Worm (Caenorhabditis elegans): ENCODE data around the gene C29A12.22.

The C29A12.22 gene

ce11 chrV:10858340-10858739 lies 46.5 kb downstream of the C29A12.22 start:
- TF ChIP-seq nhr-42 (GFP tag; IDR thresholded peaks at IDR 0.05) (no peak), tra-1 (GFP tag; IDR thresholded peaks at IDR 0.05) (peak; percentile 81), daf-16 (GFP tag; optimal IDR thresholded peaks at IDR 0.05) (peak in 1 of 2 experiments; percentile 92), daf-16 (tag; optimal IDR thresholded peaks at IDR 0.05) (peak; percentile 16), dve-1 (tag; optimal IDR thresholded peaks at IDR 0.05; ENCODE audit: insufficient read depth) (peak; percentile 34), gei-8 (GFP tag; optimal IDR thresholded peaks at IDR 0.05) (peak; percentile 98), mxl-3 (GFP tag; optimal IDR thresholded peaks at IDR 0.05) (peak; percentile 47), lsy-2 (tag; optimal IDR thresholded peaks at IDR 0.05) (peak; percentile 59 to 67), zfp-3 (GFP tag; conservative IDR thresholded peaks at IDR 0.05) (0 out of 2 replicates have a peak, but pooled peaks have one; percentile 39), zag-1 (tag; optimal IDR thresholded peaks at IDR 0.05) (peak; percentile 66), vab-7 (GFP tag; IDR thresholded peaks at IDR 0.05) (peak; percentile 44), T20F7.1 (GFP tag; optimal IDR thresholded peaks at IDR 0.05) (no peak), nhr-6 (tag; optimal IDR thresholded peaks at IDR 0.05) (peak; percentile 62), ztf-11 (tag; optimal IDR thresholded peaks at IDR 0.05) (no peak), aha-1 (tag) (peak; percentile 96), dmd-9 (GFP tag; IDR thresholded peaks at IDR 0.05) (0 out of 2 replicates have a peak, but pooled peaks have one; percentile 13), hlh-30 (tag; optimal IDR thresholded peaks at IDR 0.05; ENCODE audit: insufficient read depth) (peak; percentile 84), rbr-2 (tag; optimal IDR thresholded peaks at IDR 0.05) (peak; percentile 70), nhr-48 (tag; optimal IDR thresholded peaks at IDR 0.05) (peak; percentile 79), hlh-11 (tag; optimal IDR thresholded peaks at IDR 0.05) (peak; percentile 92), spr-3 (GFP tag; optimal IDR thresholded peaks at IDR 0.05) (no peak), egl-43 (GFP tag; IDR thresholded peaks at IDR 0.05) (peak; percentile 46; the same call in 1 of the 2 replicates), ctbp-1 (GFP tag; IDR thresholded peaks at IDR 0.05) (peak; percentile 85), tag-97 (GFP tag; IDR thresholded peaks at IDR 0.05) (no peak), saeg-2 (GFP tag; IDR thresholded peaks at IDR 0.05) (peak; percentile 98), lin-38 (GFP tag; IDR thresholded peaks at IDR 0.05) (peak; percentile 14; the same call in 1 of the 2 replicates), madf-9 (GFP tag; conservative IDR thresholded peaks at IDR 0.05) (no peak), fkh-10 (GFP tag; optimal IDR thresholded peaks at IDR 0.05) (peak; percentile 45), dpl-1 (GFP tag; optimal IDR thresholded peaks at IDR 0.05) (peak; percentile 10), dmd-6 (GFP tag; IDR thresholded peaks at IDR 0.05) (peak; percentile 87), nhr-76 (tag; optimal IDR thresholded peaks at IDR 0.05) (peak; percentile 25), R02D3.7 (tag; optimal IDR thresholded peaks at IDR 0.05) (no peak), hif-1 (tag; optimal IDR thresholded peaks at IDR 0.05) (peak in 1 of 2 experiments; percentile 63), ceh-20 (GFP tag; IDR thresholded peaks at IDR 0.05) (peak; percentile 87), mdl-1 (tag; optimal IDR thresholded peaks at IDR 0.05) (peak; percentile 53 to 82), set-16 (GFP tag; IDR thresholded peaks at IDR 0.05) (peak; percentile 74), F26F4.8 (GFP tag; conservative IDR thresholded peaks at IDR 0.05) (no peak), ZK546.5 (tag; optimal IDR thresholded peaks at IDR 0.05) (no peak), php-3 (GFP tag; IDR thresholded peaks at IDR 0.05) (0 out of 2 replicates have a peak, but pooled peaks have one; percentile 10), F37D6.2 (tag; optimal IDR thresholded peaks at IDR 0.05) (peak; percentile 54), mep-1 (tag; optimal IDR thresholded peaks at IDR 0.05) (peak; percentile 81), unc-62 (GFP tag; optimal IDR thresholded peaks at IDR 0.05 in 1 of 2) (peak in 1 of 2 experiments; percentile 99), unc-62 (tag; optimal IDR thresholded peaks at IDR 0.05) (no peak), cey-2 (tag; optimal IDR thresholded peaks at IDR 0.05; ENCODE audit: borderline replicate concordance, insufficient read depth) (peak; percentile 7), lin-29 (GFP tag; IDR thresholded peaks at IDR 0.05) (0 out of 2 replicates have a peak, but pooled peaks have one; percentile 12), sdz-12 (GFP tag; optimal IDR thresholded peaks at IDR 0.05) (peak; percentile 36), hmg-1.1 (GFP tag; IDR thresholded peaks at IDR 0.05) (peak; percentile 70; the same call in 1 of the 2 replicates), duxl-1 (tag; optimal IDR thresholded peaks at IDR 0.05; ENCODE audit: poor library complexity) (peak; percentile 49), nhr-11 (tag; optimal IDR thresholded peaks at IDR 0.05) (peak; percentile 74), spr-1 (tag; optimal IDR thresholded peaks at IDR 0.05) (no peak)
